Worm (Caenorhabditis elegans) whole organism, young adult: ENCODE measurements around the gene ZK1307.2.
A peak's percentile ranks its signal among the peaks of the same experiment; 100 is the strongest.

Experiments used
- B0261.1 ChIP-seq: sonication (generic microtip); optimal IDR thresholded peaks from 2 replicates; lab custom pipeline; 2016; ENCODE audit warnings: mild to moderate bottlenecking, missing genetic modification characterization, moderate library complexity, missing compliant biosample characterization
- F49E8.2 ChIP-seq: sonication (generic microtip); optimal IDR thresholded peaks from 3 replicates; lab custom pipeline; 2017; ENCODE audit warnings: missing genetic modification characterization, mild to moderate bottlenecking, missing compliant biosample characterization, antibody characterized with exemption, moderate library complexity; ENCODE audit not compliant: insufficient read depth
- F57A8.1 ChIP-seq: fragments of 200-800 bp; sonication (Bioruptor generic); optimal IDR thresholded peaks from 2 replicates; lab custom pipeline; 2018; ENCODE audit warnings: mild to moderate bottlenecking, missing genetic modification characterization, moderate library complexity, missing compliant biosample characterization
- K11D2.4 ChIP-seq: fragments of 200-800 bp; sonication (Bioruptor generic); IDR thresholded peaks from 2 replicates; pipeline ENCODE4 v1.3.6; 2022; ENCODE audit warnings: missing genetic modification reagents, missing genetic modification characterization, missing compliant biosample characterization
- K12H6.12 ChIP-seq: fragments of 200-800 bp; sonication (Bioruptor generic); optimal IDR thresholded peaks from 2 replicates; lab custom pipeline; 2018; ENCODE audit warnings: mild to moderate bottlenecking, missing genetic modification characterization, missing compliant biosample characterization
- Y53F4B.3 ChIP-seq: fragments of 200-800 bp; sonication (Bioruptor generic); IDR thresholded peaks from 2 replicates; pipeline ENCODE4 v1.3.6; 2022; ENCODE audit warnings: missing genetic modification reagents, missing genetic modification characterization, missing compliant biosample characterization
- ZK185.1 ChIP-seq: sonication (generic microtip); optimal IDR thresholded peaks from 2 replicates; lab custom pipeline; 2016; ENCODE audit warnings: mild to moderate bottlenecking, missing genetic modification characterization, missing compliant biosample characterization; ENCODE audit not compliant: poor library complexity, severe bottlenecking
- ama-1 ChIP-seq, 3 experiments: fragments of 150-350 bp in 1 of 3; sonication (generic microtip) in 2 of 3; optimal IDR thresholded peaks; 2 replicates each; lab custom pipeline; 2014 to 2018; ENCODE audit warnings: missing biosample characterization in 2 of 3, missing genetic modification characterization in 2 of 3, missing genetic modification reagents in 2 of 3
- aptf-2 ChIP-seq: fragments of 200-800 bp; sonication (Bioruptor generic); conservative IDR thresholded peaks from 2 replicates; pipeline ENCODE4 v1.3.6; 2022; ENCODE audit warnings: missing genetic modification reagents, missing genetic modification characterization, missing compliant biosample characterization
- aptf-3 ChIP-seq: fragments of 200-800 bp; sonication (Bioruptor generic); IDR thresholded peaks from 2 replicates; pipeline ENCODE4 v1.3.6; 2022; ENCODE audit warnings: missing genetic modification characterization, missing compliant biosample characterization
- atf-7 ChIP-seq: sonication (generic microtip); optimal IDR thresholded peaks from 2 replicates; lab custom pipeline; 2017; ENCODE audit warnings: mild to moderate bottlenecking, missing genetic modification characterization, missing compliant biosample characterization
- attf-6 ChIP-seq: fragments of 200-800 bp; sonication (Bioruptor generic); IDR thresholded peaks from 2 replicates; pipeline ENCODE4 v1.3.6; 2022; ENCODE audit warnings: missing genetic modification reagents, missing genetic modification characterization, missing compliant biosample characterization
- ceh-100 ChIP-seq: fragments of 200-800 bp; sonication (Bioruptor generic); IDR thresholded peaks from 2 replicates; pipeline ENCODE4 v1.3.6; 2022; ENCODE audit warnings: missing genetic modification reagents, missing genetic modification characterization, missing compliant biosample characterization
- ceh-91 ChIP-seq: fragments of 200-800 bp; sonication (Bioruptor generic); IDR thresholded peaks from 2 replicates; pipeline ENCODE4 v1.3.6; 2022; ENCODE audit warnings: missing genetic modification reagents, missing genetic modification characterization, missing compliant biosample characterization
- die-1 ChIP-seq: sonication (generic microtip); optimal IDR thresholded peaks from 2 replicates; lab custom pipeline; 2016; ENCODE audit warnings: missing genotype, mild to moderate bottlenecking, missing genetic modification characterization, missing compliant biosample characterization
- dpl-1 ChIP-seq: fragments of 150-350 bp; optimal IDR thresholded peaks from 2 replicates; lab custom pipeline; 2014; ENCODE audit warnings: missing biosample characterization, missing genetic modification reagents, missing genetic modification characterization
- efl-1 ChIP-seq: fragments of 150-350 bp; optimal IDR thresholded peaks from 2 replicates; lab custom pipeline; 2014; ENCODE audit warnings: missing biosample characterization, missing genetic modification reagents, missing genetic modification characterization
- egl-18 ChIP-seq: fragments of 200-800 bp; sonication (Bioruptor generic); IDR thresholded peaks from 2 replicates; pipeline ENCODE4 v1.3.6; 2022; ENCODE audit warnings: missing genetic modification reagents, missing genetic modification characterization, missing compliant biosample characterization
- egl-44 ChIP-seq: fragments of 200-800 bp; sonication (Bioruptor generic); IDR thresholded peaks from 2 replicates; pipeline ENCODE4 v1.3.6; 2022; ENCODE audit warnings: missing genetic modification reagents, missing genetic modification characterization, missing compliant biosample characterization
- egrh-3 ChIP-seq: fragments of 200-800 bp; sonication (Bioruptor generic); IDR thresholded peaks from 2 replicates; pipeline ENCODE4 v1.3.6; 2022; ENCODE audit warnings: missing genetic modification reagents, missing genetic modification characterization, missing compliant biosample characterization
- fkh-3 ChIP-seq: sonication (generic microtip); optimal IDR thresholded peaks from 2 replicates; lab custom pipeline; 2016; ENCODE audit warnings: mild to moderate bottlenecking, missing genetic modification characterization, missing compliant biosample characterization
- gei-17 ChIP-seq: fragments of 200-800 bp; sonication (Bioruptor generic); optimal IDR thresholded peaks from 2 replicates; lab custom pipeline; 2018; ENCODE audit warnings: mild to moderate bottlenecking, missing genetic modification characterization, missing compliant biosample characterization
- hrde-1 ChIP-seq: sonication (generic microtip); optimal IDR thresholded peaks from 2 replicates; lab custom pipeline; 2016; ENCODE audit warnings: missing genetic modification characterization, mild to moderate bottlenecking, missing compliant biosample characterization, moderate library complexity, missing genotype, missing genetic modification reagents, borderline replicate concordance
- lag-1 ChIP-seq: fragments of 200-800 bp; sonication (Bioruptor generic); IDR thresholded peaks from 2 replicates; pipeline ENCODE4 v1.3.6; 2022; ENCODE audit warnings: missing genetic modification reagents, missing genetic modification characterization, missing compliant biosample characterization
- let-607 ChIP-seq, 2 experiments: fragments of 200-800 bp in 1 of 2; sonication (Bioruptor generic) in 1 of 2; sonication (generic microtip) in 1 of 2; optimal IDR thresholded peaks; 2 replicates each; lab custom pipeline; 2016 to 2018; ENCODE audit warnings: mild to moderate bottlenecking in 2 of 2, missing compliant biosample characterization in 2 of 2, missing genetic modification characterization in 2 of 2, moderate library complexity in 2 of 2, missing genotype in 1 of 2
- lin-26 ChIP-seq: fragments of 200-800 bp; sonication (Bioruptor generic); IDR thresholded peaks from 2 replicates; pipeline ENCODE4 v1.3.6; 2022; ENCODE audit warnings: missing genetic modification reagents, missing genetic modification characterization, missing compliant biosample characterization
- lin-54 ChIP-seq: fragments of 200-800 bp; sonication (Bioruptor generic); optimal IDR thresholded peaks from 2 replicates; lab custom pipeline; 2018; ENCODE audit warnings: mild to moderate bottlenecking, missing genetic modification characterization, missing compliant biosample characterization
- lsy-27 ChIP-seq: sonication (generic microtip); optimal IDR thresholded peaks from 2 replicates; lab custom pipeline; 2017; ENCODE audit warnings: missing genetic modification characterization, mild to moderate bottlenecking, missing compliant biosample characterization, antibody characterized with exemption, missing genotype, borderline replicate concordance; ENCODE audit not compliant: insufficient read depth
- madf-3 ChIP-seq: fragments of 200-800 bp; sonication (Bioruptor generic); IDR thresholded peaks from 2 replicates; pipeline ENCODE4 v1.3.6; 2022; ENCODE audit warnings: missing genetic modification reagents, missing genetic modification characterization, missing compliant biosample characterization
- madf-6 ChIP-seq: fragments of 200-800 bp; sonication (Bioruptor generic); IDR thresholded peaks from 2 replicates; pipeline ENCODE4 v1.3.6; 2022; ENCODE audit warnings: missing genetic modification reagents, missing genetic modification characterization, missing compliant biosample characterization
- madf-8 ChIP-seq: fragments of 200-800 bp; sonication (Bioruptor generic); conservative IDR thresholded peaks from 2 replicates; pipeline ENCODE4 v1.3.6; 2022; ENCODE audit warnings: missing genetic modification reagents, missing genetic modification characterization, missing compliant biosample characterization
- mel-28 ChIP-seq: sonication (generic microtip); optimal IDR thresholded peaks from 2 replicates; lab custom pipeline; 2016; ENCODE audit warnings: borderline replicate concordance, mild to moderate bottlenecking, missing genetic modification characterization, missing compliant biosample characterization
- mes-4 ChIP-seq: sonication (generic microtip); optimal IDR thresholded peaks from 2 replicates; lab custom pipeline; 2016; ENCODE audit warnings: missing genotype, missing genetic modification characterization, missing compliant biosample characterization
- nhr-179 ChIP-seq: sonication (generic microtip); optimal IDR thresholded peaks from 2 replicates; lab custom pipeline; 2016; ENCODE audit warnings: mild to moderate bottlenecking, missing genetic modification characterization, missing compliant biosample characterization
- nhr-27 ChIP-seq: fragments of 200-800 bp; sonication (Bioruptor generic); optimal IDR thresholded peaks from 2 replicates; lab custom pipeline; 2018; ENCODE audit warnings: mild to moderate bottlenecking, missing genetic modification characterization, moderate library complexity, missing compliant biosample characterization
- nhr-90 ChIP-seq: sonication (generic microtip); optimal IDR thresholded peaks from 2 replicates; lab custom pipeline; 2016; ENCODE audit warnings: missing genotype, mild to moderate bottlenecking, missing genetic modification characterization, missing compliant biosample characterization
- pha-4 ChIP-seq: fragments of 150-350 bp; sonication (generic microtip); optimal IDR thresholded peaks from 2 replicates; lab custom pipeline; 2014; ENCODE audit warnings: missing biosample characterization, missing genetic modification reagents, missing genetic modification characterization
- rcor-1 ChIP-seq: fragments of 200-800 bp; sonication (Bioruptor generic); IDR thresholded peaks from 2 replicates; pipeline ENCODE4 v1.3.6; 2022; ENCODE audit warnings: missing genetic modification reagents, missing genetic modification characterization, missing compliant biosample characterization
- sea-2 ChIP-seq: fragments of 200-800 bp; sonication (Bioruptor generic); IDR thresholded peaks from 2 replicates; pipeline ENCODE4 v1.3.6; 2022; ENCODE audit warnings: missing genetic modification characterization, missing compliant biosample characterization
- snpc-1.1 ChIP-seq: sonication (generic microtip); optimal IDR thresholded peaks from 2 replicates; lab custom pipeline; 2017; ENCODE audit warnings: missing genetic modification characterization, mild to moderate bottlenecking, missing compliant biosample characterization, antibody characterized with exemption, moderate library complexity, missing genotype, missing genetic modification reagents; ENCODE audit not compliant: insufficient read depth
- tbx-9 ChIP-seq: sonication (generic microtip); optimal IDR thresholded peaks from 2 replicates; lab custom pipeline; 2016; ENCODE audit warnings: borderline replicate concordance, missing genetic modification characterization, inconsistent platforms, missing compliant biosample characterization
- tlf-1 ChIP-seq: fragments of 200-800 bp; sonication (Bioruptor generic); optimal IDR thresholded peaks from 2 replicates; lab custom pipeline; 2018; ENCODE audit warnings: mild to moderate bottlenecking, missing genetic modification characterization, missing compliant biosample characterization
- xnd-1 ChIP-seq: sonication (generic microtip); optimal IDR thresholded peaks from 2 replicates; lab custom pipeline; 2016; ENCODE audit warnings: missing genotype, missing genetic modification reagents, missing genetic modification characterization, missing compliant biosample characterization
- zfh-2 ChIP-seq: fragments of 200-800 bp; sonication (Bioruptor generic); conservative IDR thresholded peaks from 2 replicates; pipeline ENCODE4 v1.3.6; 2022; ENCODE audit warnings: missing genetic modification reagents, missing genetic modification characterization, missing compliant biosample characterization
- ztf-18 ChIP-seq: sonication (generic microtip); optimal IDR thresholded peaks from 2 replicates; lab custom pipeline; 2016; ENCODE audit warnings: missing genotype, mild to moderate bottlenecking, missing genetic modification characterization, missing compliant biosample characterization
- ztf-22 ChIP-seq: fragments of 200-800 bp; sonication (Bioruptor generic); optimal IDR thresholded peaks from 2 replicates; lab custom pipeline; 2018; ENCODE audit warnings: mild to moderate bottlenecking, missing genetic modification characterization, moderate library complexity, missing compliant biosample characterization

Gene ZK1307.2

DNA sequence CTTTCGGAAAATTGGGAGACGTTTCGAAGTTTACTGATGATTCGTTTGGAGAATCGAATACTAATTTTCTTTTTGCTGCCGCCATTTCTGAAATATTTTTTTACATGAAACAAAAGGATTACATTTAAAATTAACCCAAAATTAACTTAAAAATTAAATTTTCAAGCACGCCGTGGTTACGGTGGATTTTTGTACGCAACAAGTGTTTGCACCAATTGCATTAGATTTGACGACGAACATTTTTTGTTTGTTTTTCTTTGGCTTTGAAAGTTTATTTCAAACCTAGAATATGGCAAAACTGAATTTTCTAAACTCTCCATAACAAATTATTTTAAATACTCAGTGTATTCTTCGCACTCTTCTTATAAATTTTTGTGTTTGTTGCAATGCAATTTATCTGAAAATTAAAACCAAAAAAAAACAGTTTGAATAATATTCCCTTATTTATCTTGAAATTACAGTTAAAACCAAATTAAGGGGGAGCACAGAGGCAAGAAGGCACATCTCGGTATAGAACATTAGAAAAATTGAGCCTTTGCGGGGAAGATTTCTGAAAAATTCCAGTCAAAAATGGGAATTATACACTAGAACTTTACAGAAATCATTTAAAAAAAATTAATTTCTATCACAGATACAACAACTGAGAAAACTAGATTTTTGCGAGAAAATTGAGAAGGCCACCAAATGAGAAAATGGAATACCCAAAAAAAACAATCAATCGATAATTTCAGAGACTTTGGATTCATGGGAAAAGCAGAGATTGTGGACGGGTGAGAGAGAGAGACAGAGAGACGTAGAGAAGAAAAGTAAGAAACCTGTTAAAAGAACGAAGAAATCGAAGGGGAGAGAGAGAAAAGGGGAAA is 36.5 kb downstream of the ZK1307.2 start, which contains the start of gene hal-3 (continued):
- no peak for TF ChIP-seq xnd-1 (tag; lab: Kevin White, UChicago)
- 0 out of 2 replicates have a peak, but pooled peaks have one; percentile 24 for TF ChIP-seq egl-18
- peak; percentile 24 for TF ChIP-seq nhr-90 (tag; lab: Kevin White, UChicago)
- TF ChIP-seq rcor-1 (GFP tag; lab: Robert Waterston, UW), result no peak
- TF ChIP-seq sea-2 (GFP tag; lab: Robert Waterston, UW), result no peak
- TF ChIP-seq madf-8, result no peak
- TF ChIP-seq lin-26 (GFP tag; lab: Robert Waterston, UW), result no peak
- TF ChIP-seq ama-1 (optimal IDR thresholded peaks at IDR 0.05; lab: Kevin White, UChicago), result peak; percentile 77
- TF ChIP-seq ama-1 (GFP tag; optimal IDR thresholded peaks at IDR 0.05; lab: Kevin White, UChicago), result no peak
- TF ChIP-seq snpc-1.1 (tag; lab: Kevin White, UChicago), result no peak
- TF ChIP-seq egrh-3 (GFP tag; lab: Robert Waterston, UW), result no peak
- TF ChIP-seq K11D2.4, result no peak
- TF ChIP-seq tbx-9 (tag; lab: Kevin White, UChicago), result no peak
- TF ChIP-seq efl-1 (GFP tag; lab: Kevin White, UChicago), result no peak
- TF ChIP-seq F57A8.1 (GFP tag; lab: Kevin White, UChicago), result no peak
- peak in 1 of 2 experiments; percentile 56 for TF ChIP-seq let-607 (tag; optimal IDR thresholded peaks at IDR 0.05; lab: Kevin White, UChicago)
- no peak for TF ChIP-seq aptf-3
- TF ChIP-seq ZK185.1, result peak; percentile 36
- TF ChIP-seq pha-4 (tag; lab: Kevin White, UChicago), result no peak
- TF ChIP-seq F49E8.2, result no peak
- TF ChIP-seq Y53F4B.3 (GFP tag; lab: Robert Waterston, UW), result no peak
- TF ChIP-seq attf-6, result no peak
- no peak for TF ChIP-seq fkh-3 (tag; lab: Kevin White, UChicago)
- TF ChIP-seq madf-3 (GFP tag; lab: Robert Waterston, UW), result no peak
- no peak for TF ChIP-seq zfh-2
- peak; percentile 25 for TF ChIP-seq lin-54
- no peak for TF ChIP-seq nhr-27 (tag; lab: Kevin White, UChicago)
- TF ChIP-seq gei-17, result no peak
- no peak for TF ChIP-seq ztf-18 (tag; lab: Kevin White, UChicago)
- no peak for TF ChIP-seq K12H6.12 (tag; lab: Kevin White, UChicago)
- no peak for TF ChIP-seq mes-4 (tag; lab: Kevin White, UChicago)
- TF ChIP-seq ceh-100 (GFP tag; lab: Robert Waterston, UW), result no peak
- TF ChIP-seq aptf-2 (GFP tag; lab: Robert Waterston, UW), result no peak
- no peak for TF ChIP-seq atf-7
- no peak for TF ChIP-seq ztf-22 (GFP tag; lab: Kevin White, UChicago)
- no peak for TF ChIP-seq ceh-91 (GFP tag; lab: Robert Waterston, UW)
- TF ChIP-seq egl-44 (GFP tag; lab: Robert Waterston, UW), result peak; percentile 9; the same call in 1 of the 2 replicates
- no peak for TF ChIP-seq B0261.1 (tag; lab: Kevin White, UChicago)
- TF ChIP-seq nhr-179 (tag; lab: Kevin White, UChicago), result no peak
- no peak for TF ChIP-seq dpl-1
- TF ChIP-seq mel-28 (tag; lab: Kevin White, UChicago), result no peak
- TF ChIP-seq lag-1 (GFP tag; lab: Robert Waterston, UW), result no peak
- TF ChIP-seq hrde-1 (tag; lab: Kevin White, UChicago), result no peak
- peak; percentile 21 for TF ChIP-seq tlf-1 (GFP tag; lab: Kevin White, UChicago)
- TF ChIP-seq die-1 (tag; lab: Kevin White, UChicago), result no peak
- no peak for TF ChIP-seq lsy-27
- peak; percentile 48; the same call in 1 of the 2 replicates for TF ChIP-seq madf-6 (GFP tag; lab: Robert Waterston, UW)
